Fruit fly (Drosophila melanogaster) whole organism, embryonic: Measurements from ENCODE around the gene CG7530.
A peak's percentile ranks its signal among the peaks of the same experiment; 100 is the strongest.

Experiments
- Ada2b ChIP-seq: fragments of 200-800 bp; sonication (Bioruptor generic); IDR thresholded peaks from 2 replicates; pipeline ENCODE4 v1.3.6; 2022; ENCODE audit warnings: missing biosample characterization, missing genetic modification characterization
- BEAF-32 ChIP-seq: fragments of 200-800 bp; sonication (Bioruptor generic); optimal IDR thresholded peaks from 3 replicates; lab custom pipeline; 2017; ENCODE audit warnings: missing biosample characterization, missing genetic modification characterization, mild to moderate bottlenecking, moderate library complexity, missing genetic modification reagents
- Bdp1 ChIP-seq: fragments of 200-800 bp; sonication (Bioruptor generic); optimal IDR thresholded peaks from 3 replicates; lab custom pipeline; 2016; ENCODE audit warnings: missing biosample characterization, missing genetic modification characterization
- Bgb ChIP-seq: fragments of 200-800 bp; sonication (Bioruptor generic); IDR thresholded peaks from 2 replicates; pipeline ENCODE4 v1.3.6; 2022; ENCODE audit warnings: missing biosample characterization, missing genetic modification characterization; ENCODE audit not compliant: partially characterized antibody
- CG10959 ChIP-seq: fragments of 200-800 bp; sonication (Bioruptor generic); IDR thresholded peaks from 2 replicates; pipeline ENCODE4 v1.3.6; 2022; ENCODE audit warnings: missing biosample characterization, missing genetic modification characterization
- CG11093 ChIP-seq: fragments of 200-800 bp; sonication (Bioruptor generic); IDR thresholded peaks from 3 replicates; pipeline ENCODE4 v1.3.6; 2022; ENCODE audit warnings: missing biosample characterization, missing genetic modification characterization
- CG12391 ChIP-seq: fragments of 200-800 bp; sonication (Bioruptor generic); optimal IDR thresholded peaks from 3 replicates; lab custom pipeline; 2018; ENCODE audit warnings: missing biosample characterization, mild to moderate bottlenecking, missing genetic modification characterization, moderate library complexity
- CG12744 ChIP-seq: fragments of 200-800 bp; sonication (Bioruptor generic); optimal IDR thresholded peaks from 2 replicates; lab custom pipeline; 2016; ENCODE audit warnings: missing biosample characterization, missing genetic modification characterization
- CG12769 ChIP-seq: fragments of 200-800 bp; sonication (Bioruptor generic); optimal IDR thresholded peaks from 2 replicates; lab custom pipeline; 2019; ENCODE audit warnings: missing biosample characterization, mild to moderate bottlenecking, missing genetic modification characterization, moderate library complexity
- CG13287 ChIP-seq: fragments of 200-800 bp; sonication (Bioruptor generic); IDR thresholded peaks from 2 replicates; pipeline ENCODE4 v1.3.6; 2022; ENCODE audit warnings: missing biosample characterization, missing genetic modification characterization; ENCODE audit not compliant: partially characterized antibody
- CG13296 ChIP-seq: fragments of 200-800 bp; sonication (Bioruptor generic); optimal IDR thresholded peaks from 3 replicates; lab custom pipeline; 2018; ENCODE audit warnings: missing biosample characterization, mild to moderate bottlenecking, missing genetic modification characterization
- CG14710 ChIP-seq: fragments of 200-800 bp; sonication (Bioruptor generic); optimal IDR thresholded peaks from 3 replicates; lab custom pipeline; 2019; ENCODE audit warnings: missing biosample characterization, mild to moderate bottlenecking, missing genetic modification characterization, moderate library complexity
- CG15269 ChIP-seq: fragments of 200-800 bp; sonication (Bioruptor generic); optimal IDR thresholded peaks from 2 replicates; lab custom pipeline; 2018; ENCODE audit warnings: missing biosample characterization, mild to moderate bottlenecking, missing genetic modification characterization, moderate library complexity
- CG17359 ChIP-seq: fragments of 200-800 bp; sonication (Bioruptor generic); optimal IDR thresholded peaks from 3 replicates; lab custom pipeline; 2018; ENCODE audit warnings: missing biosample characterization, mild to moderate bottlenecking, missing genetic modification characterization, moderate library complexity
- CG17361 ChIP-seq: fragments of 200-800 bp; sonication (Bioruptor generic); IDR thresholded peaks from 3 replicates; pipeline ENCODE4 v1.3.6; 2022; ENCODE audit warnings: missing biosample characterization, missing genetic modification characterization
- CG18599 ChIP-seq: fragments of 200-800 bp; sonication (Bioruptor generic); optimal IDR thresholded peaks from 3 replicates; lab custom pipeline; 2017; ENCODE audit warnings: missing biosample characterization, missing genetic modification characterization, mild to moderate bottlenecking, moderate library complexity, missing genetic modification reagents
- CG18764 ChIP-seq: fragments of 200-800 bp; sonication (Bioruptor generic); optimal IDR thresholded peaks from 3 replicates; lab custom pipeline; 2016; ENCODE audit warnings: missing biosample characterization, missing genetic modification characterization
- CG31441 ChIP-seq: fragments of 200-800 bp; sonication (Bioruptor generic); IDR thresholded peaks from 2 replicates; pipeline ENCODE4 v1.3.6; 2022; ENCODE audit warnings: missing biosample characterization, missing genetic modification characterization
- CG3281 ChIP-seq: fragments of 200-800 bp; sonication (Bioruptor generic); optimal IDR thresholded peaks from 3 replicates; lab custom pipeline; 2017; ENCODE audit warnings: missing biosample characterization, mild to moderate bottlenecking, missing genetic modification characterization
- Camta ChIP-seq: fragments of 200-800 bp; sonication (Bioruptor generic); optimal IDR thresholded peaks from 2 replicates; lab custom pipeline; 2016; ENCODE audit warnings: missing biosample characterization, missing genetic modification characterization
- Fer1 ChIP-seq: fragments of 200-800 bp; sonication (Bioruptor generic); optimal IDR thresholded peaks from 2 replicates; lab custom pipeline; 2017; ENCODE audit warnings: missing biosample characterization, mild to moderate bottlenecking, missing genetic modification characterization
- HHEX ChIP-seq: fragments of 200-800 bp; sonication (Bioruptor generic); optimal IDR thresholded peaks from 3 replicates; lab custom pipeline; 2017; ENCODE audit warnings: missing biosample characterization, mild to moderate bottlenecking, missing genetic modification characterization, missing genetic modification reagents
- Hand ChIP-seq: fragments of 200-800 bp; sonication (Bioruptor generic); optimal IDR thresholded peaks from 2 replicates; lab custom pipeline; 2017; ENCODE audit warnings: mild to moderate bottlenecking, missing biosample characterization, missing genetic modification reagents, missing genetic modification characterization
- Hsf ChIP-seq: fragments of 200-800 bp; sonication (Bioruptor generic); optimal IDR thresholded peaks from 3 replicates; lab custom pipeline; 2016; ENCODE audit warnings: missing biosample characterization, missing genetic modification characterization
- Lpt ChIP-seq: fragments of >200 bp; optimal IDR thresholded peaks from 2 replicates; lab custom pipeline; 2018; ENCODE audit warnings: missing biosample characterization, missing genetic modification characterization
- Myb ChIP-seq: fragments of 200-800 bp; sonication (Bioruptor generic); optimal IDR thresholded peaks from 2 replicates; lab custom pipeline; 2016; ENCODE audit warnings: missing biosample characterization, missing genetic modification characterization
- Oaz ChIP-seq: fragments of 200-800 bp; sonication (Bioruptor generic); IDR thresholded peaks from 2 replicates; pipeline ENCODE4 v1.3.6; 2022; ENCODE audit warnings: missing biosample characterization, missing genetic modification characterization
- Opbp ChIP-seq: fragments of 200-800 bp; sonication (Bioruptor generic); IDR thresholded peaks from 3 replicates; pipeline ENCODE4 v1.3.6; 2022; ENCODE audit warnings: missing biosample characterization, missing genetic modification characterization; ENCODE audit not compliant: partially characterized antibody
- Stat92E ChIP-seq, 3 experiments: fragments of >200 bp in 2 of 3; fragments of 200-800 bp in 1 of 3; sonication (Bioruptor generic) in 1 of 3; optimal IDR thresholded peaks; 2 replicates each; lab custom pipeline; 2017 to 2019; ENCODE audit warnings: missing biosample characterization in 3 of 3, missing genetic modification characterization in 3 of 3, mild to moderate bottlenecking in 1 of 3, moderate library complexity in 1 of 3
- Trl ChIP-seq, 3 experiments: fragments of >200 bp in 2 of 3; fragments of 200-800 bp in 1 of 3; sonication (Bioruptor generic) in 1 of 3; optimal IDR thresholded peaks; 2 replicates in 1 of 3; 3 replicates in 2 of 3; lab custom pipeline; 2016 to 2017; ENCODE audit warnings: missing biosample characterization in 1 of 3, missing genetic modification characterization in 1 of 3
- Xrp1 ChIP-seq: fragments of 200-800 bp; sonication (Bioruptor generic); IDR thresholded peaks from 2 replicates; pipeline ENCODE4 v1.3.6; 2022; ENCODE audit warnings: missing biosample characterization, missing genetic modification characterization
- ase ChIP-seq: fragments of 200-800 bp; sonication (Bioruptor generic); IDR thresholded peaks from 3 replicates; pipeline ENCODE4 v1.3.6; 2022; ENCODE audit warnings: missing biosample characterization, missing genetic modification characterization
- cad ChIP-seq: fragments of >200 bp; optimal IDR thresholded peaks from 2 replicates; lab custom pipeline; 2017; ENCODE audit warnings: missing biosample characterization, missing genetic modification characterization
- cg ChIP-seq: fragments of 200-800 bp; sonication (Bioruptor generic); optimal IDR thresholded peaks from 3 replicates; lab custom pipeline; 2019; ENCODE audit warnings: missing biosample characterization, mild to moderate bottlenecking, missing genetic modification characterization, moderate library complexity
- emc ChIP-seq: fragments of 200-800 bp; sonication (Bioruptor generic); optimal IDR thresholded peaks from 2 replicates; lab custom pipeline; 2016; ENCODE audit warnings: missing biosample characterization, missing genetic modification characterization
- en ChIP-seq: fragments of 200-800 bp; sonication (Bioruptor generic); optimal IDR thresholded peaks from 2 replicates; lab custom pipeline; 2016; ENCODE audit warnings: missing biosample characterization, missing genetic modification characterization
- fd3F ChIP-seq: fragments of 200-800 bp; sonication (Bioruptor generic); optimal IDR thresholded peaks from 2 replicates; lab custom pipeline; 2018; ENCODE audit warnings: missing biosample characterization, mild to moderate bottlenecking, missing genetic modification characterization, moderate library complexity
- gro ChIP-seq: fragments of 200-800 bp; sonication (Bioruptor generic); optimal IDR thresholded peaks from 2 replicates; lab custom pipeline; 2016; ENCODE audit warnings: missing biosample characterization, missing genetic modification characterization
- lov ChIP-seq, 2 experiments: fragments of 200-800 bp in 1 of 2; fragments of >200 bp in 1 of 2; sonication (Bioruptor generic) in 1 of 2; IDR thresholded peaks in 1 of 2; optimal IDR thresholded peaks in 1 of 2; 2 replicates in 1 of 2; 3 replicates in 1 of 2; pipeline versions ENCODE4 v1.3.6 to Lab custom; 2017 to 2022; ENCODE audit warnings: missing biosample characterization in 1 of 2, missing genetic modification characterization in 1 of 2
- mam ChIP-seq: fragments of 200-800 bp; sonication (Bioruptor generic); optimal IDR thresholded peaks from 3 replicates; lab custom pipeline; 2016; ENCODE audit warnings: missing biosample characterization, missing genetic modification characterization
- mld ChIP-seq: fragments of 200-800 bp; sonication (Bioruptor generic); IDR thresholded peaks from 3 replicates; pipeline ENCODE4 v1.3.6; 2022; ENCODE audit warnings: missing biosample characterization, missing genetic modification characterization; ENCODE audit not compliant: partially characterized antibody
- nau ChIP-seq: fragments of 200-800 bp; sonication (Bioruptor generic); optimal IDR thresholded peaks from 3 replicates; lab custom pipeline; 2017; ENCODE audit warnings: missing biosample characterization, mild to moderate bottlenecking, missing genetic modification characterization, missing genetic modification reagents
- org-1 ChIP-seq: fragments of 200-800 bp; sonication (Bioruptor generic); optimal IDR thresholded peaks from 2 replicates; lab custom pipeline; 2017; ENCODE audit warnings: missing biosample characterization, missing genetic modification characterization
- pb ChIP-seq: fragments of 200-800 bp; sonication (Bioruptor generic); optimal IDR thresholded peaks from 3 replicates; lab custom pipeline; 2016; ENCODE audit warnings: missing biosample characterization, missing genetic modification characterization
- ranshi ChIP-seq: fragments of 200-800 bp; sonication (Bioruptor generic); IDR thresholded peaks from 2 replicates; pipeline ENCODE4 v1.3.6; 2022; ENCODE audit warnings: missing biosample characterization, missing genetic modification characterization
- ssp ChIP-seq: fragments of 200-800 bp; sonication (Bioruptor generic); IDR thresholded peaks from 2 replicates; pipeline ENCODE4 v1.3.6; 2022; ENCODE audit warnings: missing biosample characterization, missing genetic modification characterization
- sug ChIP-seq: fragments of 200-800 bp; optimal IDR thresholded peaks from 2 replicates; lab custom pipeline; 2019; ENCODE audit warnings: missing biosample characterization, mild to moderate bottlenecking, missing genetic modification characterization, moderate library complexity
- tap ChIP-seq: fragments of 200-800 bp; optimal IDR thresholded peaks from 3 replicates; lab custom pipeline; 2019; ENCODE audit warnings: missing biosample characterization, mild to moderate bottlenecking, missing genetic modification characterization, moderate library complexity
- trh ChIP-seq: fragments of 200-800 bp; sonication (Bioruptor generic); optimal IDR thresholded peaks from 2 replicates; lab custom pipeline; 2016; ENCODE audit warnings: missing biosample characterization, missing genetic modification characterization
- wek ChIP-seq: fragments of 200-800 bp; sonication (Bioruptor generic); optimal IDR thresholded peaks from 3 replicates; lab custom pipeline; 2018; ENCODE audit warnings: missing biosample characterization, mild to moderate bottlenecking, missing genetic modification characterization, moderate library complexity

CG7530 gene

DNA sequence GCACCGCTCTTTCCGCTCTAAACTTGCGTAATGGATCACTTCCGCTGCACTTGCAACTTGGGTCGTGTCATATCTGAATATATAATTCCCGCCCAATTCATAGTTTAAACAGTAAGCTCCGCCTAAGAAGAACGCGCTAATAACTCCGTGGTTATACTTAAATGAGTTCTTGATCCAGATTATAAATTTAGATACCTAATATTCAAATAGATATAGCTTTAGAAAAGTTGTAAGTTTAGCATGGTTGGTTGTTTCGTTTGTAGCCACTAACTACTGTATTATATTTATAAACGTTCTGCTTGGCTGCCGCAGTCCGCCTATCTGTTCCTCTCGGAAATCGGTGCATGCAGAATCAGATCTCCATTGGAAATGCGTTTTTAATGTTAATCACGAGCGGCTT, 11.6 kb upstream of the CG7530 start (continued):
- TF ChIP-seq Hsf (GFP tag; lab: Kevin White, UChicago) (peak; percentile 23), mld (GFP tag; lab: Robert Waterston, UW) (no peak), Myb (no peak), org-1 (GFP tag; lab: Kevin White, UChicago) (peak; percentile 13), Ada2b (GFP tag; lab: Robert Waterston, UW) (peak; percentile 67), Stat92E (GFP tag; optimal IDR thresholded peaks at IDR 0.05; lab: Kevin White, UChicago) (no peak), mam (GFP tag; lab: Kevin White, UChicago) (peak; percentile 39), Oaz (no peak), gro (GFP tag; lab: Kevin White, UChicago) (no peak), en (GFP tag; lab: Kevin White, UChicago) (peak; percentile 4), Hand (no peak), CG18599 (GFP tag; lab: Kevin White, UChicago) (no peak), CG31441 (GFP tag; lab: Robert Waterston, UW) (peak; percentile 64), CG12391 (tag; lab: Kevin White, UChicago) (peak; percentile 48), CG12744 (GFP tag; lab: Kevin White, UChicago) (no peak), fd3F (GFP tag; lab: Kevin White, UChicago) (no peak), BEAF-32 (GFP tag; lab: Kevin White, UChicago) (no peak), Bdp1 (GFP tag; lab: Kevin White, UChicago) (no peak), wek (GFP tag; lab: Kevin White, UChicago) (no peak), CG13287 (GFP tag; lab: Robert Waterston, UW) (no peak), CG13296 (GFP tag; lab: Kevin White, UChicago) (no peak), CG15269 (peak; percentile 40), nau (no peak), CG18764 (GFP tag; lab: Kevin White, UChicago) (no peak), pb (no peak), cg (no peak), ranshi (GFP tag; lab: Robert Waterston, UW) (0 out of 2 replicates have a peak, but pooled peaks have one; percentile 69), sug (tag; lab: Kevin White, UChicago) (no peak), CG17361 (GFP tag; lab: Robert Waterston, UW) (peak; percentile 66; the same call in 2 of the 3 replicates), tap (tag; lab: Kevin White, UChicago) (peak; percentile 48), Trl (optimal IDR thresholded peaks at IDR 0.05; lab: Kevin White, UChicago) (no peak), Trl (GFP tag; optimal IDR thresholded peaks at IDR 0.05; lab: Kevin White, UChicago) (no peak), CG14710 (peak; percentile 45), trh (GFP tag; lab: Kevin White, UChicago) (no peak), cad (GFP tag; lab: Kevin White, UChicago) (no peak), CG12769 (no peak), Opbp (GFP tag; lab: Robert Waterston, UW) (no peak), Lpt (GFP tag; lab: Kevin White, UChicago) (no peak), CG3281 (GFP tag; lab: Kevin White, UChicago) (no peak), ssp (GFP tag; lab: Robert Waterston, UW) (peak; percentile 48), Bgb (GFP tag; lab: Robert Waterston, UW) (no peak), CG10959 (GFP tag; lab: Robert Waterston, UW) (peak; percentile 69), CG11093 (0 out of 3 replicates have a peak, but pooled peaks have one; percentile 54), Xrp1 (GFP tag; lab: Robert Waterston, UW) (peak; percentile 83), HHEX (GFP tag; lab: Kevin White, UChicago) (no peak), emc (GFP tag; lab: Kevin White, UChicago) (no peak), CG17359 (peak; percentile 55), Camta (peak; percentile 62), ase (GFP tag; lab: Robert Waterston, UW) (0 out of 3 replicates have a peak, but pooled peaks have one; percentile 44), lov (optimal IDR thresholded peaks at IDR 0.05; lab: Kevin White, UChicago) (no peak), lov (GFP tag; IDR thresholded peaks at IDR 0.05; lab: Robert Waterston, UW) (peak; percentile 78), Fer1 (GFP tag; lab: Kevin White, UChicago) (no peak)
